Fruit fly (Drosophila melanogaster): ENCODE data around the gene Svip.

DNA sequence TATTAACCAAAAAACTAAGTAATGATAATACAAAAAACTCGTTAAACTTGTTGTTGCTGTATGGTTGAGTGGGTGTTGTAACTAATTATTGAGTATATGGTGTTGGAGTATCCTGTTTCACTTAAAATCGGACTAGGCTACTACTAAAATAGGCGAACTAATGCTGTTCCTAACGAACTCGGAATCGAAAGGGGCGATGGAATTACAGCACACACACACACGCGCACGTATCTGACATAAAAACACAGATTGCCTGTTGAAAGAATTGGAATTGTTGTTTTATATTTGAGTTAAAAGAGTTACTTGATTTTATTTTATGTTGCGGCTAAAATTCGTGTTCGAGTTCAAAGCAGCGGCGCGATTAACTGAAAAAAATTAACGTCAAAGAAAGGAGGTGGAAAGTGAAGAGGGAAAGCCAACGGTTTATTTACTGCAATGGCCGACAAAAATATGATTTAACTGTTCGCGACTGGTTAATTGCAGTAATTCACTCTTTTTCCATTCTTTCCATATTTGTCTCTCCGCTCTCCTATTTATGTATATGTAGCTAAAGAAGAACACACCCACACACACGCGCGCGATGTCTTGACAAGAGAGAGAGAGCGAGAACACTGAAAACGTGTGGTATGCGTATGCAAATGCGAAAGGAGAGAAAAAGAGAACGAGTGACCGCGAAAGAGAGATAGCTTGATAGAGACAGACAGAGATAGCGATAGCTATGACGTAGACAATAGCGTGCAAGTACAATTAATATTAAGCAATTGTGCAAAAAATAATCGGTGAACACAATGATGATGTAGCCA, 42.8 kb downstream of the Svip start:
- TF ChIP-seq CG6254 (GFP tag; optimal IDR thresholded peaks at IDR 0.05): no peak
- no peak for TF ChIP-seq Xrp1 (GFP tag; IDR thresholded peaks at IDR 0.05)
- TF ChIP-seq H2.0 (GFP tag; IDR thresholded peaks at IDR 0.05): no peak
- TF ChIP-seq Scr (GFP tag; IDR thresholded peaks at IDR 0.05; ENCODE audit: partially characterized antibody): no peak
- no peak for TF ChIP-seq CG7987 (GFP tag; optimal IDR thresholded peaks at IDR 0.05)
- TF ChIP-seq CG9932 (GFP tag; IDR thresholded peaks at IDR 0.05): no peak
- no peak for TF ChIP-seq CG2889 (GFP tag; IDR thresholded peaks at IDR 0.05)
- TF ChIP-seq tll (GFP tag; optimal IDR thresholded peaks at IDR 0.05): no peak
- no peak for TF ChIP-seq ap (GFP tag; IDR thresholded peaks at IDR 0.05)
- no peak for TF ChIP-seq Poxn (GFP tag; IDR thresholded peaks at IDR 0.05)
- no peak for TF ChIP-seq CG6854 (GFP tag; optimal IDR thresholded peaks at IDR 0.05)
